Worm (Caenorhabditis elegans) whole organism, L4 larva: ENCODE measurements around the gene C45B11.6.

ENCODE experiments used
- F10B5.3 ChIP-seq: sonication (generic microtip); optimal IDR thresholded peaks from 2 replicates; lab custom pipeline; 2016; ENCODE audit warnings: mild to moderate bottlenecking, missing genetic modification characterization, missing compliant biosample characterization
- F37D6.2 ChIP-seq: sonication (generic microtip); optimal IDR thresholded peaks from 2 replicates; lab custom pipeline; 2016; ENCODE audit warnings: mild to moderate bottlenecking, missing genetic modification characterization, missing compliant biosample characterization
- R02D3.7 ChIP-seq: fragments of 150-350 bp; sonication (generic microtip); optimal IDR thresholded peaks from 3 replicates; lab custom pipeline; 2014; ENCODE audit warnings: missing biosample characterization, missing genetic modification characterization
- Y5F2A.4 ChIP-seq: fragments of 200-800 bp; sonication (Bioruptor generic); optimal IDR thresholded peaks from 2 replicates; lab custom pipeline; 2018; ENCODE audit warnings: mild to moderate bottlenecking, missing genetic modification characterization, missing compliant biosample characterization
- Y75B8A.6 ChIP-seq: fragments of 200-800 bp; sonication (Bioruptor generic); IDR thresholded peaks from 2 replicates; pipeline ENCODE4 v1.3.6; 2022; ENCODE audit warnings: missing genetic modification reagents, missing genetic modification characterization, missing compliant biosample characterization
- ZK546.5 ChIP-seq, 2 experiments: sonication (generic microtip); optimal IDR thresholded peaks; 2 replicates each; lab custom pipeline; 2017; ENCODE audit warnings: missing biosample characterization in 2 of 2, missing genetic modification characterization in 2 of 2
- aly-2 ChIP-seq: sonication (generic microtip); optimal IDR thresholded peaks from 2 replicates; lab custom pipeline; 2018; ENCODE audit warnings: missing biosample characterization, missing genetic modification characterization
- attf-4 ChIP-seq: sonication (generic microtip); optimal IDR thresholded peaks from 3 replicates; lab custom pipeline; 2017; ENCODE audit warnings: missing biosample characterization, missing genetic modification characterization
- dmd-6 ChIP-seq: fragments of 200-800 bp; sonication (Bioruptor generic); IDR thresholded peaks from 2 replicates; pipeline ENCODE4 v1.3.6; 2022; ENCODE audit warnings: missing genetic modification reagents, missing genetic modification characterization, missing compliant biosample characterization
- dmd-8 ChIP-seq: fragments of 200-800 bp; sonication (Bioruptor generic); IDR thresholded peaks from 2 replicates; pipeline ENCODE4 v1.3.6; 2022; ENCODE audit warnings: missing genetic modification characterization, missing compliant biosample characterization
- dmd-9 ChIP-seq: fragments of 200-800 bp; sonication (Bioruptor generic); IDR thresholded peaks from 2 replicates; pipeline ENCODE4 v1.3.6; 2022; ENCODE audit warnings: missing genetic modification reagents, missing genetic modification characterization, missing compliant biosample characterization
- dpl-1 ChIP-seq: fragments of 150-350 bp; optimal IDR thresholded peaks from 2 replicates; lab custom pipeline; 2014; ENCODE audit warnings: missing biosample characterization, missing genetic modification reagents, missing genetic modification characterization
- dve-1 ChIP-seq: sonication (generic microtip); optimal IDR thresholded peaks from 2 replicates; lab custom pipeline; 2017; ENCODE audit warnings: antibody characterized with exemption, mild to moderate bottlenecking, missing genetic modification characterization, missing compliant biosample characterization; ENCODE audit not compliant: insufficient read depth
- fos-1 ChIP-seq: fragments of 150-350 bp; optimal IDR thresholded peaks from 2 replicates; lab custom pipeline; 2014; ENCODE audit warnings: missing biosample characterization, missing genetic modification characterization
- hif-1 ChIP-seq, 2 experiments: sonication (generic microtip); optimal IDR thresholded peaks; 2 replicates each; lab custom pipeline; 2016 to 2017; ENCODE audit warnings: missing compliant biosample characterization in 2 of 2, missing genetic modification characterization in 2 of 2, missing genetic modification reagents in 2 of 2, missing genotype in 2 of 2, mild to moderate bottlenecking in 1 of 2
- hmg-1.1 ChIP-seq: fragments of 200-800 bp; sonication (Bioruptor generic); IDR thresholded peaks from 2 replicates; pipeline ENCODE4 v1.3.6; 2022; ENCODE audit warnings: missing genetic modification reagents, missing genetic modification characterization, missing compliant biosample characterization
- lim-7 ChIP-seq: fragments of 200-800 bp; sonication (Bioruptor generic); IDR thresholded peaks from 2 replicates; pipeline ENCODE4 v1.3.6; 2022; ENCODE audit warnings: missing genetic modification characterization, missing compliant biosample characterization
- lin-29 ChIP-seq: fragments of 200-800 bp; sonication (Bioruptor generic); IDR thresholded peaks from 2 replicates; pipeline ENCODE4 v1.3.6; 2022; ENCODE audit warnings: missing genetic modification reagents, missing genetic modification characterization, missing compliant biosample characterization
- lin-39 ChIP-seq: fragments of 150-350 bp; optimal IDR thresholded peaks from 2 replicates; lab custom pipeline; 2014; ENCODE audit warnings: missing biosample characterization, missing genetic modification reagents, missing genetic modification characterization
- lir-3 ChIP-seq: sonication (generic microtip); optimal IDR thresholded peaks from 2 replicates; lab custom pipeline; 2016; ENCODE audit warnings: mild to moderate bottlenecking, missing genetic modification characterization, missing compliant biosample characterization
- lsy-2 ChIP-seq, 2 experiments: fragments of 150-350 bp in 1 of 2; sonication (generic microtip) in 1 of 2; optimal IDR thresholded peaks; 2 replicates each; lab custom pipeline; 2014 to 2017; ENCODE audit warnings: missing biosample characterization in 2 of 2, missing genetic modification characterization in 2 of 2
- madf-5 ChIP-seq, 2 experiments: fragments of 200-800 bp; sonication (Bioruptor generic); IDR thresholded peaks; 2 replicates each; pipeline ENCODE4 v1.3.6; 2022; ENCODE audit warnings: missing compliant biosample characterization in 2 of 2, missing genetic modification characterization in 2 of 2
- madf-9 ChIP-seq: fragments of 200-800 bp; sonication (Bioruptor generic); conservative IDR thresholded peaks from 2 replicates; pipeline ENCODE4 v1.3.6; 2022; ENCODE audit warnings: missing genetic modification reagents, missing genetic modification characterization, missing compliant biosample characterization
- mdl-1 ChIP-seq, 2 experiments: fragments of 150-350 bp in 1 of 2; sonication (generic microtip) in 1 of 2; optimal IDR thresholded peaks; 2 replicates each; lab custom pipeline; 2014 to 2017; ENCODE audit warnings: missing biosample characterization in 2 of 2, missing genetic modification characterization in 2 of 2
- mdt-29 ChIP-seq: fragments of 200-800 bp; sonication (Bioruptor generic); IDR thresholded peaks from 2 replicates; pipeline ENCODE4 v1.3.6; 2022; ENCODE audit warnings: missing genetic modification reagents, missing genetic modification characterization, missing compliant biosample characterization
- mxl-2 ChIP-seq: fragments of 200-800 bp; sonication (Bioruptor generic); conservative IDR thresholded peaks from 2 replicates; pipeline ENCODE4 v1.3.6; 2022; ENCODE audit warnings: missing genetic modification reagents, missing genetic modification characterization, missing compliant biosample characterization
- nhr-102 ChIP-seq: sonication (generic microtip); optimal IDR thresholded peaks from 2 replicates; lab custom pipeline; 2016; ENCODE audit warnings: mild to moderate bottlenecking, missing genetic modification characterization, moderate library complexity, missing compliant biosample characterization
- nhr-11 ChIP-seq: fragments of 150-350 bp; optimal IDR thresholded peaks from 2 replicates; lab custom pipeline; 2014; ENCODE audit warnings: missing biosample characterization, missing genetic modification characterization
- nhr-237 ChIP-seq: sonication (generic microtip); optimal IDR thresholded peaks from 2 replicates; lab custom pipeline; 2017; ENCODE audit warnings: missing biosample characterization, missing genetic modification characterization
- nhr-28 ChIP-seq: fragments of 150-350 bp; optimal IDR thresholded peaks from 2 replicates; lab custom pipeline; 2014; ENCODE audit warnings: missing biosample characterization, missing genetic modification characterization
- nhr-42 ChIP-seq: fragments of 200-800 bp; sonication (Bioruptor generic); IDR thresholded peaks from 2 replicates; pipeline ENCODE4 v1.3.6; 2022; ENCODE audit warnings: missing genetic modification characterization, missing compliant biosample characterization
- nhr-6 ChIP-seq: fragments of 150-350 bp; optimal IDR thresholded peaks from 2 replicates; lab custom pipeline; 2014; ENCODE audit warnings: missing biosample characterization, missing genetic modification characterization
- pha-4 ChIP-seq, 2 experiments: fragments of 150-350 bp in 1 of 2; fragments of 200-800 bp in 1 of 2; sonication (Bioruptor generic) in 1 of 2; IDR thresholded peaks in 1 of 2; optimal IDR thresholded peaks in 1 of 2; 2 replicates each; pipeline versions ENCODE4 v1.3.6 to Lab custom; 2014 to 2022; ENCODE audit warnings: missing genetic modification characterization in 2 of 2, missing genetic modification reagents in 2 of 2, missing biosample characterization in 1 of 2, missing compliant biosample characterization in 1 of 2
- php-3 ChIP-seq: fragments of 200-800 bp; sonication (Bioruptor generic); IDR thresholded peaks from 2 replicates; pipeline ENCODE4 v1.3.6; 2022; ENCODE audit warnings: missing genetic modification reagents, missing genetic modification characterization, missing compliant biosample characterization
- sdz-12 ChIP-seq: fragments of 200-800 bp; sonication (Bioruptor generic); optimal IDR thresholded peaks from 2 replicates; lab custom pipeline; 2018; ENCODE audit warnings: mild to moderate bottlenecking, missing genetic modification characterization, missing compliant biosample characterization
- skn-1 ChIP-seq: fragments of 150-350 bp; optimal IDR thresholded peaks from 2 replicates; lab custom pipeline; 2014; ENCODE audit warnings: missing biosample characterization, missing genetic modification characterization
- snpc-4 ChIP-seq: fragments of 150-350 bp; optimal IDR thresholded peaks from 2 replicates; lab custom pipeline; 2014; ENCODE audit warnings: missing biosample characterization, missing genetic modification characterization
- spr-1 ChIP-seq: sonication (generic microtip); optimal IDR thresholded peaks from 2 replicates; lab custom pipeline; 2016; ENCODE audit warnings: mild to moderate bottlenecking, missing genetic modification characterization, missing compliant biosample characterization
- spr-3 ChIP-seq: fragments of 200-800 bp; sonication (Bioruptor generic); optimal IDR thresholded peaks from 2 replicates; lab custom pipeline; 2018; ENCODE audit warnings: mild to moderate bottlenecking, missing genetic modification characterization, missing compliant biosample characterization
- tag-97 ChIP-seq: fragments of 200-800 bp; sonication (Bioruptor generic); IDR thresholded peaks from 2 replicates; pipeline ENCODE4 v1.3.6; 2022; ENCODE audit warnings: missing genetic modification characterization, missing compliant biosample characterization
- tra-1 ChIP-seq: fragments of 200-800 bp; sonication (Bioruptor generic); IDR thresholded peaks from 2 replicates; pipeline ENCODE4 v1.3.6; 2022; ENCODE audit warnings: missing genetic modification reagents, missing genetic modification characterization, missing compliant biosample characterization
- unc-130 ChIP-seq: sonication (generic microtip); optimal IDR thresholded peaks from 2 replicates; lab custom pipeline; 2016; ENCODE audit warnings: missing genetic modification reagents, missing genetic modification characterization, missing compliant biosample characterization
- unc-39 ChIP-seq: sonication (generic microtip); optimal IDR thresholded peaks from 2 replicates; lab custom pipeline; 2017; ENCODE audit warnings: missing biosample characterization, missing genetic modification characterization
- unc-62 ChIP-seq, 3 experiments: fragments of 150-350 bp in 1 of 3; sonication (generic microtip); optimal IDR thresholded peaks in 2 of 3; peaks in 1 of 3; 1 replicate in 1 of 3; 2 replicates in 2 of 3; lab custom pipeline; 2014 to 2017; ENCODE audit warnings: missing biosample characterization in 3 of 3, missing genetic modification characterization in 3 of 3, missing genetic modification reagents in 3 of 3, missing genotype in 1 of 3
- zag-1 ChIP-seq: fragments of 150-350 bp; optimal IDR thresholded peaks from 2 replicates; lab custom pipeline; 2014; ENCODE audit warnings: missing biosample characterization, missing genetic modification characterization
- zip-2 ChIP-seq: fragments of 150-350 bp; optimal IDR thresholded peaks from 2 replicates; lab custom pipeline; 2014; ENCODE audit warnings: missing biosample characterization, missing genetic modification characterization
- ztf-11 ChIP-seq: fragments of 150-350 bp; optimal IDR thresholded peaks from 2 replicates; lab custom pipeline; 2014; ENCODE audit warnings: missing biosample characterization, missing genetic modification characterization
- ztf-7 ChIP-seq: fragments of 150-350 bp; optimal IDR thresholded peaks from 2 replicates; lab custom pipeline; 2014; ENCODE audit warnings: missing biosample characterization, missing genetic modification characterization

Gene C45B11.6

ce11 chrV:11076403-11076802 lies 32.5 kb downstream of the C45B11.6 start (continued):
- TF ChIP-seq snpc-4 (tag; lab: Kevin White, UChicago) (no peak), dmd-6 (GFP tag; lab: Robert Waterston, UW) (peak; percentile 22; the same call in 1 of the 2 replicates), dve-1 (peak; percentile 1), php-3 (no peak), tag-97 (GFP tag; lab: Robert Waterston, UW) (no peak), lin-39 (tag; lab: Kevin White, UChicago) (no peak), nhr-11 (no peak), nhr-102 (tag; lab: Kevin White, UChicago) (no peak), dmd-8 (GFP tag; lab: Robert Waterston, UW) (peak; percentile 81; the same call in 1 of the 2 replicates), spr-3 (no peak), mdt-29 (GFP tag; lab: Robert Waterston, UW) (peak; percentile 74), unc-130 (peak; percentile 39), F37D6.2 (tag; lab: Kevin White, UChicago) (no peak), dpl-1 (GFP tag; lab: Kevin White, UChicago) (no peak), nhr-42 (GFP tag; lab: Robert Waterston, UW) (no peak), zip-2 (no peak), F10B5.3 (tag; lab: Kevin White, UChicago) (no peak), tra-1 (GFP tag; lab: Robert Waterston, UW) (peak; percentile 46; the same call in 1 of the 2 replicates), pha-4 (GFP tag; IDR thresholded peaks at IDR 0.05; lab: Robert Waterston, UW) (peak; percentile 49; the same call in 1 of the 2 replicates), pha-4 (tag; optimal IDR thresholded peaks at IDR 0.05; lab: Kevin White, UChicago) (no peak), ZK546.5 (tag; optimal IDR thresholded peaks at IDR 0.05; lab: Kevin White, UChicago) (no peak)

ce11 chrV:11078104-11078724 lies 34.3 kb downstream of the C45B11.6 start, which contains the start of gene act-2:
act-2 (minus strand) TSS chrV:11078154.
- no peak for TF ChIP-seq nhr-102 (tag; lab: Kevin White, UChicago)
- TF ChIP-seq sdz-12 (GFP tag; lab: Kevin White, UChicago): no peak
- no peak for TF ChIP-seq nhr-237 (tag; lab: Kevin White, UChicago)
- TF ChIP-seq unc-130: peak; percentile 21
- no peak for TF ChIP-seq attf-4 (tag; lab: Kevin White, UChicago)
- peak; percentile 93 for TF ChIP-seq dpl-1 (GFP tag; lab: Kevin White, UChicago)
- no peak for TF ChIP-seq R02D3.7
- no peak for TF ChIP-seq zag-1 (tag; lab: Kevin White, UChicago)
- TF ChIP-seq lim-7 (GFP tag; lab: Robert Waterston, UW): no peak
- no peak for TF ChIP-seq lin-29 (GFP tag; lab: Robert Waterston, UW)
- no peak for TF ChIP-seq Y75B8A.6 (GFP tag; lab: Robert Waterston, UW)
- peak in 1 of 2 experiments; percentile 44 for TF ChIP-seq hif-1 (tag; optimal IDR thresholded peaks at IDR 0.05; lab: Kevin White, UChicago)
- peak; percentile 61 for TF ChIP-seq nhr-6 (tag; lab: Kevin White, UChicago)
- TF ChIP-seq madf-9 (GFP tag; lab: Robert Waterston, UW): peak; percentile 59; the same call in 1 of the 2 replicates
- no peak for TF ChIP-seq ztf-11 (tag; lab: Kevin White, UChicago)
- TF ChIP-seq tag-97 (GFP tag; lab: Robert Waterston, UW): no peak
- peak; percentile 55 for TF ChIP-seq nhr-28 (tag; lab: Kevin White, UChicago)
- TF ChIP-seq nhr-11: peak; percentile 45
- TF ChIP-seq skn-1 (tag; lab: Kevin White, UChicago): no peak
- no peak for TF ChIP-seq mxl-2 (GFP tag; lab: Robert Waterston, UW)
- TF ChIP-seq lsy-2 (tag; optimal IDR thresholded peaks at IDR 0.05; lab: Kevin White, UChicago): peak in 1 of 2 experiments; percentile 84
- TF ChIP-seq unc-39 (tag; lab: Kevin White, UChicago): no peak
- no peak for TF ChIP-seq dmd-9
- TF ChIP-seq fos-1 (tag; lab: Kevin White, UChicago): no peak
- no peak for TF ChIP-seq ztf-7 (tag; lab: Kevin White, UChicago)
- TF ChIP-seq hmg-1.1 (GFP tag; lab: Robert Waterston, UW): peak; percentile 57; the same call in 1 of the 2 replicates
- TF ChIP-seq pha-4 (GFP tag; IDR thresholded peaks at IDR 0.05; lab: Robert Waterston, UW): 0 out of 2 replicates have a peak, but pooled peaks have one; percentile 16
- TF ChIP-seq pha-4 (tag; optimal IDR thresholded peaks at IDR 0.05; lab: Kevin White, UChicago): peak; percentile 73
- TF ChIP-seq madf-5 (GFP tag; IDR thresholded peaks at IDR 0.05; lab: Robert Waterston, UW): no peak
- TF ChIP-seq lir-3 (tag; lab: Kevin White, UChicago): no peak
- TF ChIP-seq mdl-1 (tag; optimal IDR thresholded peaks at IDR 0.05; lab: Kevin White, UChicago): peak in 1 of 2 experiments; percentile 69
- TF ChIP-seq snpc-4 (tag; lab: Kevin White, UChicago): no peak
- no peak for TF ChIP-seq aly-2 (tag; lab: Kevin White, UChicago)
- no peak for TF ChIP-seq unc-62 (GFP tag; optimal IDR thresholded peaks at IDR 0.05 in 1 of 2; lab: Kevin White, UChicago)
- no peak for TF ChIP-seq unc-62 (tag; optimal IDR thresholded peaks at IDR 0.05; lab: Kevin White, UChicago)
- no peak for TF ChIP-seq Y5F2A.4
- TF ChIP-seq spr-1 (tag; lab: Kevin White, UChicago): peak; percentile 37
